Worm (Caenorhabditis elegans) whole organism, young adult: ENCODE data around the gene srh-257.

Experiments
- B0261.1 ChIP-seq: sonication (generic microtip); optimal IDR thresholded peaks from 2 replicates; lab custom pipeline; 2016; ENCODE audit warnings: mild to moderate bottlenecking, missing genetic modification characterization, moderate library complexity, missing compliant biosample characterization
- B0336.3 ChIP-seq: fragments of 200-800 bp; sonication (Bioruptor generic); IDR thresholded peaks from 2 replicates; pipeline ENCODE4 v1.3.6; 2022; ENCODE audit warnings: missing genetic modification characterization, missing compliant biosample characterization
- F22D6.2 ChIP-seq: sonication (generic microtip); optimal IDR thresholded peaks from 2 replicates; lab custom pipeline; 2016; ENCODE audit warnings: mild to moderate bottlenecking, missing genetic modification characterization, missing compliant biosample characterization
- F39B2.1 ChIP-seq: fragments of 200-800 bp; sonication (Bioruptor generic); IDR thresholded peaks from 2 replicates; pipeline ENCODE4 v1.3.6; 2022; ENCODE audit warnings: missing genetic modification reagents, missing genetic modification characterization, missing compliant biosample characterization
- F52B5.7 ChIP-seq: sonication (generic microtip); optimal IDR thresholded peaks from 2 replicates; lab custom pipeline; 2016; ENCODE audit warnings: mild to moderate bottlenecking, missing genetic modification characterization, missing compliant biosample characterization
- F55B11.4 ChIP-seq: sonication (generic microtip); optimal IDR thresholded peaks from 2 replicates; lab custom pipeline; 2016; ENCODE audit warnings: missing compliant biosample characterization, missing genetic modification characterization, borderline replicate concordance; ENCODE audit not compliant: insufficient read depth
- F57A8.1 ChIP-seq: fragments of 200-800 bp; sonication (Bioruptor generic); optimal IDR thresholded peaks from 2 replicates; lab custom pipeline; 2018; ENCODE audit warnings: mild to moderate bottlenecking, missing genetic modification characterization, moderate library complexity, missing compliant biosample characterization
- K11D2.4 ChIP-seq: fragments of 200-800 bp; sonication (Bioruptor generic); IDR thresholded peaks from 2 replicates; pipeline ENCODE4 v1.3.6; 2022; ENCODE audit warnings: missing genetic modification reagents, missing genetic modification characterization, missing compliant biosample characterization
- K12H6.12 ChIP-seq: fragments of 200-800 bp; sonication (Bioruptor generic); optimal IDR thresholded peaks from 2 replicates; lab custom pipeline; 2018; ENCODE audit warnings: mild to moderate bottlenecking, missing genetic modification characterization, missing compliant biosample characterization
- Y53F4B.3 ChIP-seq: fragments of 200-800 bp; sonication (Bioruptor generic); IDR thresholded peaks from 2 replicates; pipeline ENCODE4 v1.3.6; 2022; ENCODE audit warnings: missing genetic modification reagents, missing genetic modification characterization, missing compliant biosample characterization
- Y56A3A.18 ChIP-seq: fragments of 200-800 bp; sonication (Bioruptor generic); IDR thresholded peaks from 2 replicates; pipeline ENCODE4 v1.3.6; 2022; ENCODE audit warnings: missing genetic modification reagents, missing genetic modification characterization, missing compliant biosample characterization
- Y79H2A.3 ChIP-seq: fragments of 200-800 bp; sonication (Bioruptor generic); conservative IDR thresholded peaks from 2 replicates; pipeline ENCODE4 v1.3.6; 2022; ENCODE audit warnings: missing genetic modification reagents, missing genetic modification characterization, missing compliant biosample characterization
- akir-1 ChIP-seq: fragments of 200-800 bp; sonication (Bioruptor generic); optimal IDR thresholded peaks from 2 replicates; lab custom pipeline; 2018; ENCODE audit warnings: mild to moderate bottlenecking, missing genetic modification characterization, moderate library complexity, missing compliant biosample characterization
- atf-7 ChIP-seq: sonication (generic microtip); optimal IDR thresholded peaks from 2 replicates; lab custom pipeline; 2017; ENCODE audit warnings: mild to moderate bottlenecking, missing genetic modification characterization, missing compliant biosample characterization
- athp-1 ChIP-seq: sonication (generic microtip); optimal IDR thresholded peaks from 2 replicates; lab custom pipeline; 2017; ENCODE audit warnings: mild to moderate bottlenecking, missing genetic modification characterization, missing compliant biosample characterization
- attf-3 ChIP-seq: fragments of 200-800 bp; sonication (Bioruptor generic); conservative IDR thresholded peaks from 2 replicates; pipeline ENCODE4 v1.3.6; 2022; ENCODE audit warnings: missing genetic modification reagents, missing genetic modification characterization, missing compliant biosample characterization
- bed-1 ChIP-seq: fragments of 200-800 bp; sonication (Bioruptor generic); IDR thresholded peaks from 2 replicates; pipeline ENCODE4 v1.3.6; 2022; ENCODE audit warnings: missing genetic modification reagents, missing genetic modification characterization, missing compliant biosample characterization
- ccch-3 ChIP-seq: fragments of 200-800 bp; sonication (Bioruptor generic); optimal IDR thresholded peaks from 2 replicates; lab custom pipeline; 2018; ENCODE audit warnings: mild to moderate bottlenecking, missing genetic modification characterization, missing compliant biosample characterization
- ceh-79 ChIP-seq: sonication (generic microtip); optimal IDR thresholded peaks from 2 replicates; lab custom pipeline; 2017; ENCODE audit warnings: mild to moderate bottlenecking, missing genetic modification characterization, missing compliant biosample characterization
- die-1 ChIP-seq: sonication (generic microtip); optimal IDR thresholded peaks from 2 replicates; lab custom pipeline; 2016; ENCODE audit warnings: missing genotype, mild to moderate bottlenecking, missing genetic modification characterization, missing compliant biosample characterization
- dox-1 ChIP-seq: fragments of 200-800 bp; sonication (Bioruptor generic); IDR thresholded peaks from 2 replicates; pipeline ENCODE4 v1.3.6; 2022; ENCODE audit warnings: missing genetic modification reagents, missing genetic modification characterization, missing compliant biosample characterization
- egl-18 ChIP-seq: fragments of 200-800 bp; sonication (Bioruptor generic); IDR thresholded peaks from 2 replicates; pipeline ENCODE4 v1.3.6; 2022; ENCODE audit warnings: missing genetic modification reagents, missing genetic modification characterization, missing compliant biosample characterization
- egl-44 ChIP-seq: fragments of 200-800 bp; sonication (Bioruptor generic); IDR thresholded peaks from 2 replicates; pipeline ENCODE4 v1.3.6; 2022; ENCODE audit warnings: missing genetic modification reagents, missing genetic modification characterization, missing compliant biosample characterization
- egrh-3 ChIP-seq: fragments of 200-800 bp; sonication (Bioruptor generic); IDR thresholded peaks from 2 replicates; pipeline ENCODE4 v1.3.6; 2022; ENCODE audit warnings: missing genetic modification reagents, missing genetic modification characterization, missing compliant biosample characterization
- fkh-3 ChIP-seq: sonication (generic microtip); optimal IDR thresholded peaks from 2 replicates; lab custom pipeline; 2016; ENCODE audit warnings: mild to moderate bottlenecking, missing genetic modification characterization, missing compliant biosample characterization
- gei-17 ChIP-seq: fragments of 200-800 bp; sonication (Bioruptor generic); optimal IDR thresholded peaks from 2 replicates; lab custom pipeline; 2018; ENCODE audit warnings: mild to moderate bottlenecking, missing genetic modification characterization, missing compliant biosample characterization
- hlh-26 ChIP-seq: fragments of 200-800 bp; sonication (Bioruptor generic); conservative IDR thresholded peaks from 2 replicates; pipeline ENCODE4 v1.3.6; 2022; ENCODE audit warnings: missing genetic modification reagents, missing genetic modification characterization, missing compliant biosample characterization
- hmg-1.2 ChIP-seq: fragments of 200-800 bp; sonication (Bioruptor generic); IDR thresholded peaks from 2 replicates; pipeline ENCODE4 v1.3.6; 2022; ENCODE audit warnings: missing genetic modification reagents, missing genetic modification characterization, missing compliant biosample characterization
- let-526 ChIP-seq: fragments of 200-800 bp; sonication (Bioruptor generic); IDR thresholded peaks from 2 replicates; pipeline ENCODE4 v1.3.6; 2022; ENCODE audit warnings: missing genetic modification reagents, missing genetic modification characterization, missing compliant biosample characterization
- lir-1 ChIP-seq: fragments of 200-800 bp; sonication (Bioruptor generic); conservative IDR thresholded peaks from 2 replicates; pipeline ENCODE4 v1.3.6; 2022; ENCODE audit warnings: missing genetic modification reagents, missing genetic modification characterization, missing compliant biosample characterization
- madf-3 ChIP-seq: fragments of 200-800 bp; sonication (Bioruptor generic); IDR thresholded peaks from 2 replicates; pipeline ENCODE4 v1.3.6; 2022; ENCODE audit warnings: missing genetic modification reagents, missing genetic modification characterization, missing compliant biosample characterization
- madf-6 ChIP-seq: fragments of 200-800 bp; sonication (Bioruptor generic); IDR thresholded peaks from 2 replicates; pipeline ENCODE4 v1.3.6; 2022; ENCODE audit warnings: missing genetic modification reagents, missing genetic modification characterization, missing compliant biosample characterization
- madf-8 ChIP-seq: fragments of 200-800 bp; sonication (Bioruptor generic); conservative IDR thresholded peaks from 2 replicates; pipeline ENCODE4 v1.3.6; 2022; ENCODE audit warnings: missing genetic modification reagents, missing genetic modification characterization, missing compliant biosample characterization
- mcd-1 ChIP-seq: fragments of 200-800 bp; sonication (Bioruptor generic); IDR thresholded peaks from 2 replicates; pipeline ENCODE4 v1.3.6; 2022; ENCODE audit warnings: missing genetic modification reagents, missing genetic modification characterization, missing compliant biosample characterization
- mes-4 ChIP-seq: sonication (generic microtip); optimal IDR thresholded peaks from 2 replicates; lab custom pipeline; 2016; ENCODE audit warnings: missing genotype, missing genetic modification characterization, missing compliant biosample characterization
- nfya-1 ChIP-seq: sonication (generic microtip); optimal IDR thresholded peaks from 2 replicates; lab custom pipeline; 2017; ENCODE audit warnings: antibody characterized with exemption, missing compliant biosample characterization, missing genetic modification characterization, borderline replicate concordance; ENCODE audit not compliant: insufficient read depth
- nhr-27 ChIP-seq: fragments of 200-800 bp; sonication (Bioruptor generic); optimal IDR thresholded peaks from 2 replicates; lab custom pipeline; 2018; ENCODE audit warnings: mild to moderate bottlenecking, missing genetic modification characterization, moderate library complexity, missing compliant biosample characterization
- pbrm-1 ChIP-seq: fragments of 200-800 bp; sonication (Bioruptor generic); IDR thresholded peaks from 2 replicates; pipeline ENCODE4 v1.3.6; 2022; ENCODE audit warnings: missing genetic modification reagents, missing genetic modification characterization, missing compliant biosample characterization
- rpc-1 ChIP-seq, 2 experiments: fragments of 150-350 bp in 1 of 2; sonication (generic microtip) in 1 of 2; optimal IDR thresholded peaks; 2 replicates each; lab custom pipeline; 2014 to 2018; ENCODE audit warnings: missing biosample characterization in 1 of 2, missing genetic modification characterization in 1 of 2, missing genetic modification reagents in 1 of 2, missing genotype in 1 of 2
- sdz-38 ChIP-seq: sonication (generic microtip); optimal IDR thresholded peaks from 2 replicates; lab custom pipeline; 2016; ENCODE audit warnings: missing genotype, missing genetic modification characterization, missing compliant biosample characterization
- sea-2 ChIP-seq: fragments of 200-800 bp; sonication (Bioruptor generic); IDR thresholded peaks from 2 replicates; pipeline ENCODE4 v1.3.6; 2022; ENCODE audit warnings: missing genetic modification characterization, missing compliant biosample characterization
- snpc-1.1 ChIP-seq: sonication (generic microtip); optimal IDR thresholded peaks from 2 replicates; lab custom pipeline; 2017; ENCODE audit warnings: missing genetic modification characterization, mild to moderate bottlenecking, missing compliant biosample characterization, antibody characterized with exemption, moderate library complexity, missing genotype, missing genetic modification reagents; ENCODE audit not compliant: insufficient read depth
- somi-1 ChIP-seq: fragments of 200-800 bp; sonication (Bioruptor generic); optimal IDR thresholded peaks from 2 replicates; lab custom pipeline; 2018; ENCODE audit warnings: mild to moderate bottlenecking, missing genetic modification characterization, missing compliant biosample characterization
- sptf-2 ChIP-seq: fragments of 200-800 bp; sonication (Bioruptor generic); optimal IDR thresholded peaks from 2 replicates; lab custom pipeline; 2018; ENCODE audit warnings: mild to moderate bottlenecking, missing genetic modification characterization, missing compliant biosample characterization
- tlf-1 ChIP-seq: fragments of 200-800 bp; sonication (Bioruptor generic); optimal IDR thresholded peaks from 2 replicates; lab custom pipeline; 2018; ENCODE audit warnings: mild to moderate bottlenecking, missing genetic modification characterization, missing compliant biosample characterization
- unc-130 ChIP-seq: sonication (generic microtip); optimal IDR thresholded peaks from 2 replicates; lab custom pipeline; 2016; ENCODE audit warnings: missing genetic modification reagents, missing genetic modification characterization, missing compliant biosample characterization
- xnd-1 ChIP-seq: sonication (generic microtip); optimal IDR thresholded peaks from 2 replicates; lab custom pipeline; 2016; ENCODE audit warnings: missing genotype, missing genetic modification reagents, missing genetic modification characterization, missing compliant biosample characterization
- zfh-2 ChIP-seq: fragments of 200-800 bp; sonication (Bioruptor generic); conservative IDR thresholded peaks from 2 replicates; pipeline ENCODE4 v1.3.6; 2022; ENCODE audit warnings: missing genetic modification reagents, missing genetic modification characterization, missing compliant biosample characterization
- ztf-18 ChIP-seq: sonication (generic microtip); optimal IDR thresholded peaks from 2 replicates; lab custom pipeline; 2016; ENCODE audit warnings: missing genotype, mild to moderate bottlenecking, missing genetic modification characterization, missing compliant biosample characterization

The srh-257 gene

DNA sequence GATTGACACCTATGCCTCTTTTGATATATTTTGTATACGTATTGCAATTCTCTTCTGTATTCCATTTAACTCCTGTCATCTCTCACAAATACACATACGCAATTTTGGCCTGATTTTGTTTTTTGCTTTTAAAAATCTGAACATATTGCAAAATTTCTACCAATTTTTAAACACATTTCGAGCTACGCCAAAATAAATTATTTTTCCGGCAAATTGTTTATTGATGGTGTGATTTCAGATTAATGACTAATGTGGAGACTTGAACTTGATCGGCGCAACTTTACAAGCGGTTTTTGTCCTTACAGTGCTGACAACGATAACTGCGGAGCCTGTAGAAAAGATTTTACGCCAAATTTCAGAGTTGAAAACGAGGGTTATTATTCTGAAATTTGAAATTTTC is 9.9 kb upstream of the srh-257 start (continued):
- TF ChIP-seq Y53F4B.3, result no peak
- no peak for TF ChIP-seq ceh-79 (tag; lab: Kevin White, UChicago)
- TF ChIP-seq mes-4, result no peak
- TF ChIP-seq akir-1 (GFP tag; lab: Kevin White, UChicago), result no peak
- no peak for TF ChIP-seq die-1 (tag; lab: Kevin White, UChicago)
- TF ChIP-seq lir-1 (GFP tag; lab: Robert Waterston, UW), result no peak
- TF ChIP-seq nfya-1 (tag; lab: Kevin White, UChicago), result no peak
- no peak for TF ChIP-seq egl-44 (GFP tag; lab: Robert Waterston, UW)
- peak; percentile 51 for TF ChIP-seq xnd-1 (tag; lab: Kevin White, UChicago)
- no peak for TF ChIP-seq sea-2 (GFP tag; lab: Robert Waterston, UW)
- TF ChIP-seq F22D6.2, result no peak
- TF ChIP-seq dox-1 (GFP tag; lab: Robert Waterston, UW), result no peak
- TF ChIP-seq nhr-27 (tag; lab: Kevin White, UChicago), result no peak
- no peak for TF ChIP-seq K12H6.12 (tag; lab: Kevin White, UChicago)
- TF ChIP-seq K11D2.4 (GFP tag; lab: Robert Waterston, UW), result no peak
- no peak for TF ChIP-seq Y56A3A.18 (GFP tag; lab: Robert Waterston, UW)
- TF ChIP-seq rpc-1 (optimal IDR thresholded peaks at IDR 0.05; lab: Kevin White, UChicago), result no peak
- TF ChIP-seq rpc-1 (tag; optimal IDR thresholded peaks at IDR 0.05; lab: Kevin White, UChicago), result peak; percentile 10
- TF ChIP-seq sdz-38, result no peak
- no peak for TF ChIP-seq hlh-26 (GFP tag; lab: Robert Waterston, UW)
- peak; percentile 34 for TF ChIP-seq snpc-1.1 (tag; lab: Kevin White, UChicago)
- TF ChIP-seq fkh-3 (tag; lab: Kevin White, UChicago), result no peak
- TF ChIP-seq unc-130 (GFP tag; lab: Kevin White, UChicago), result no peak
- TF ChIP-seq athp-1 (tag; lab: Kevin White, UChicago), result no peak
- TF ChIP-seq tlf-1 (GFP tag; lab: Kevin White, UChicago), result peak; percentile 63
- no peak for TF ChIP-seq attf-3 (GFP tag; lab: Robert Waterston, UW)
- 0 out of 2 replicates have a peak, but pooled peaks have one; percentile 40 for TF ChIP-seq egl-18
- TF ChIP-seq bed-1 (GFP tag; lab: Robert Waterston, UW), result no peak
- TF ChIP-seq ztf-18 (tag; lab: Kevin White, UChicago), result no peak
- TF ChIP-seq F39B2.1 (GFP tag; lab: Robert Waterston, UW), result no peak
- TF ChIP-seq mcd-1 (GFP tag; lab: Robert Waterston, UW), result no peak
- TF ChIP-seq Y79H2A.3, result peak; percentile 21; the same call in 1 of the 2 replicates
- TF ChIP-seq egrh-3 (GFP tag; lab: Robert Waterston, UW), result no peak
- TF ChIP-seq F57A8.1 (GFP tag; lab: Kevin White, UChicago), result no peak
- TF ChIP-seq somi-1 (GFP tag; lab: Kevin White, UChicago), result no peak
- TF ChIP-seq hmg-1.2 (GFP tag; lab: Robert Waterston, UW), result no peak; the same call in 1 of the 2 replicates
- no peak for TF ChIP-seq atf-7 (tag; lab: Kevin White, UChicago)
- peak; percentile 72; the same call in 1 of the 2 replicates for TF ChIP-seq B0336.3
- TF ChIP-seq zfh-2 (GFP tag; lab: Robert Waterston, UW), result no peak
- no peak for TF ChIP-seq F55B11.4 (tag; lab: Kevin White, UChicago)
- TF ChIP-seq let-526 (GFP tag; lab: Robert Waterston, UW), result no peak
- no peak for TF ChIP-seq ccch-3 (GFP tag; lab: Kevin White, UChicago)
- 0 out of 2 replicates have a peak, but pooled peaks have one; percentile 16 for TF ChIP-seq madf-3 (GFP tag; lab: Robert Waterston, UW)
- TF ChIP-seq madf-8, result peak; percentile 34; the same call in 1 of the 2 replicates
- TF ChIP-seq gei-17 (GFP tag; lab: Kevin White, UChicago), result no peak
- peak; percentile 25; the same call in 1 of the 2 replicates for TF ChIP-seq pbrm-1 (GFP tag; lab: Robert Waterston, UW)
- TF ChIP-seq madf-6 (GFP tag; lab: Robert Waterston, UW), result peak; percentile 73
- peak; percentile 12 for TF ChIP-seq B0261.1 (tag; lab: Kevin White, UChicago)
- no peak for TF ChIP-seq sptf-2 (GFP tag; lab: Kevin White, UChicago)
- no peak for TF ChIP-seq F52B5.7
